Fruit fly (Drosophila melanogaster) whole organism, adult: ENCODE measurements around the gene CG46459.
A peak's percentile ranks its signal among the peaks of the same experiment; 100 is the strongest.

ENCODE experiments used
- CG11617 ChIP-seq: fragments of 200-800 bp; sonication (Bioruptor generic); optimal IDR thresholded peaks from 2 replicates; lab custom pipeline; 2017; ENCODE audit warnings: mild to moderate bottlenecking, missing biosample characterization, missing genetic modification reagents, missing genetic modification characterization
- CG12768 ChIP-seq: fragments of 200-800 bp; sonication (Bioruptor generic); optimal IDR thresholded peaks from 2 replicates; lab custom pipeline; 2017; ENCODE audit warnings: missing biosample characterization, missing genetic modification characterization, mild to moderate bottlenecking, moderate library complexity, missing genetic modification reagents
- CG14711 ChIP-seq: fragments of 200-800 bp; sonication (Bioruptor generic); optimal IDR thresholded peaks from 2 replicates; lab custom pipeline; 2018; ENCODE audit warnings: missing biosample characterization, mild to moderate bottlenecking, missing genetic modification characterization, moderate library complexity
- CG1620 ChIP-seq: fragments of 200-800 bp; sonication (Bioruptor generic); optimal IDR thresholded peaks from 2 replicates; lab custom pipeline; 2016; ENCODE audit warnings: missing biosample characterization, missing genetic modification characterization
- CG33017 ChIP-seq: fragments of 200-800 bp; sonication (Bioruptor generic); optimal IDR thresholded peaks from 2 replicates; lab custom pipeline; 2018; ENCODE audit warnings: missing biosample characterization, mild to moderate bottlenecking, missing genetic modification characterization, moderate library complexity
- CG5204 ChIP-seq: fragments of 200-800 bp; sonication (Bioruptor generic); optimal IDR thresholded peaks from 2 replicates; lab custom pipeline; 2016; ENCODE audit warnings: missing biosample characterization, missing genetic modification characterization
- CG7045 ChIP-seq: fragments of 200-800 bp; sonication (Bioruptor generic); optimal IDR thresholded peaks from 2 replicates; lab custom pipeline; 2017; ENCODE audit warnings: missing biosample characterization, mild to moderate bottlenecking, missing genetic modification characterization
- CG7101 ChIP-seq: fragments of 200-800 bp; sonication (Bioruptor generic); optimal IDR thresholded peaks from 2 replicates; lab custom pipeline; 2018; ENCODE audit warnings: missing biosample characterization, mild to moderate bottlenecking, missing genetic modification characterization, moderate library complexity
- Clk ChIP-seq: fragments of 200-800 bp; sonication (Bioruptor generic); optimal IDR thresholded peaks from 2 replicates; lab custom pipeline; 2017; ENCODE audit warnings: missing biosample characterization, missing genetic modification characterization
- Crg-1 ChIP-seq: fragments of 200-800 bp; sonication (Bioruptor generic); optimal IDR thresholded peaks from 2 replicates; lab custom pipeline; 2016; ENCODE audit warnings: missing biosample characterization, missing genetic modification characterization
- Hr96 ChIP-seq: fragments of 200-800 bp; sonication (Bioruptor generic); optimal IDR thresholded peaks from 2 replicates; lab custom pipeline; 2016; ENCODE audit warnings: missing biosample characterization, missing genetic modification characterization
- Mnt ChIP-seq: fragments of 200-800 bp; sonication (Bioruptor generic); optimal IDR thresholded peaks from 2 replicates; lab custom pipeline; 2016; ENCODE audit warnings: missing biosample characterization, mild to moderate bottlenecking, missing genetic modification characterization
- bab1 ChIP-seq: fragments of 200-800 bp; sonication (Bioruptor generic); optimal IDR thresholded peaks from 3 replicates; lab custom pipeline; 2019; ENCODE audit warnings: missing biosample characterization, mild to moderate bottlenecking, missing genetic modification characterization, moderate library complexity
- cic ChIP-seq: fragments of 200-800 bp; sonication (Bioruptor generic); optimal IDR thresholded peaks from 2 replicates; lab custom pipeline; 2017; ENCODE audit warnings: missing biosample characterization, mild to moderate bottlenecking, missing genetic modification characterization, moderate library complexity
- cnc ChIP-seq, 2 experiments: fragments of >200 bp; optimal IDR thresholded peaks; 2 replicates each; lab custom pipeline; 2017
- kay ChIP-seq: fragments of 200-800 bp; sonication (Bioruptor generic); peaks from one replicate; lab custom pipeline; 2016; ENCODE audit warnings: missing biosample characterization, missing genetic modification characterization, borderline replicate concordance
- ovo ChIP-seq: fragments of 200-800 bp; sonication (Bioruptor generic); optimal IDR thresholded peaks from 2 replicates; lab custom pipeline; 2016; ENCODE audit warnings: missing biosample characterization, missing genetic modification characterization
- pad ChIP-seq: fragments of 200-800 bp; sonication (Bioruptor generic); optimal IDR thresholded peaks from 3 replicates; lab custom pipeline; 2017; ENCODE audit warnings: missing biosample characterization, missing genetic modification characterization, mild to moderate bottlenecking, moderate library complexity, missing genetic modification reagents
- tj ChIP-seq: fragments of 200-800 bp; sonication (Bioruptor generic); optimal IDR thresholded peaks from 3 replicates; lab custom pipeline; 2017; ENCODE audit warnings: missing biosample characterization, mild to moderate bottlenecking, missing genetic modification characterization, moderate library complexity
- toe ChIP-seq: fragments of 200-800 bp; sonication (Bioruptor generic); optimal IDR thresholded peaks from 2 replicates; lab custom pipeline; 2016; ENCODE audit warnings: missing biosample characterization, missing genetic modification characterization

The CG46459 gene

dm6 chr3R:10669950-10670349 lies 26.5 kb upstream of the CG46459 start:
- no peak for TF ChIP-seq Hr96 (GFP tag; lab: Kevin White, UChicago)
- no peak for TF ChIP-seq cic (GFP tag; lab: Kevin White, UChicago)
- TF ChIP-seq CG7101 (tag; lab: Kevin White, UChicago): no peak
- TF ChIP-seq kay (GFP tag; lab: Kevin White, UChicago): no peak
- no peak for TF ChIP-seq CG11617 (GFP tag; lab: Kevin White, UChicago)
- no peak for TF ChIP-seq tj
- no peak for TF ChIP-seq pad (GFP tag; lab: Kevin White, UChicago)
- TF ChIP-seq CG33017 (tag; lab: Kevin White, UChicago): no peak
- TF ChIP-seq toe (GFP tag; lab: Kevin White, UChicago): no peak
- no peak for TF ChIP-seq CG1620 (GFP tag; lab: Kevin White, UChicago)

dm6 chr3R:10672680-10673079 lies 23.8 kb upstream of the CG46459 start:
- no peak for TF ChIP-seq cnc (optimal IDR thresholded peaks at IDR 0.05; lab: Kevin White, UChicago)
- no peak for TF ChIP-seq Mnt (GFP tag; lab: Kevin White, UChicago)
- no peak for TF ChIP-seq CG1620 (GFP tag; lab: Kevin White, UChicago)
- no peak for TF ChIP-seq CG7101 (tag; lab: Kevin White, UChicago)
- no peak for TF ChIP-seq bab1 (GFP tag; lab: Kevin White, UChicago)
- TF ChIP-seq CG7045 (GFP tag; lab: Kevin White, UChicago): no peak
- TF ChIP-seq Clk (GFP tag; lab: Kevin White, UChicago): no peak
- TF ChIP-seq pad (GFP tag; lab: Kevin White, UChicago): no peak
- TF ChIP-seq kay (GFP tag; lab: Kevin White, UChicago): no peak
- no peak for TF ChIP-seq CG33017 (tag; lab: Kevin White, UChicago)
- no peak for TF ChIP-seq Hr96 (GFP tag; lab: Kevin White, UChicago)
- no peak for TF ChIP-seq CG5204
- TF ChIP-seq ovo (GFP tag; lab: Kevin White, UChicago): no peak
- no peak for TF ChIP-seq cic (GFP tag; lab: Kevin White, UChicago)
- no peak for TF ChIP-seq CG14711 (tag; lab: Kevin White, UChicago)
- no peak for TF ChIP-seq CG11617 (GFP tag; lab: Kevin White, UChicago)
- no peak for TF ChIP-seq CG12768 (GFP tag; lab: Kevin White, UChicago)

- TF ChIP-seq pad (GFP tag; lab: Kevin White, UChicago) (no peak), bab1 (GFP tag; lab: Kevin White, UChicago) (no peak), CG1620 (GFP tag; lab: Kevin White, UChicago) (no peak), CG5204 (no peak), Mnt (GFP tag; lab: Kevin White, UChicago) (no peak), CG11617 (GFP tag; lab: Kevin White, UChicago) (no peak), Crg-1 (GFP tag; lab: Kevin White, UChicago) (no peak)
Observed at dm6 chr3R:10673571-10673970, 22.9 kb upstream of the CG46459 start.

- TF ChIP-seq Crg-1 (GFP tag; lab: Kevin White, UChicago) (peak; percentile 25), CG1620 (GFP tag; lab: Kevin White, UChicago) (peak; percentile 43), CG33017 (tag; lab: Kevin White, UChicago) (no peak), CG14711 (tag; lab: Kevin White, UChicago) (peak; percentile 20), bab1 (GFP tag; lab: Kevin White, UChicago) (peak; percentile 56), cic (GFP tag; lab: Kevin White, UChicago) (no peak)
Observed at dm6 chr3R:10675101-10675500, 21.3 kb upstream of the CG46459 start.

- no peak for TF ChIP-seq toe (GFP tag; lab: Kevin White, UChicago)
- TF ChIP-seq Hr96 (GFP tag; lab: Kevin White, UChicago): no peak
- TF ChIP-seq CG7101 (tag; lab: Kevin White, UChicago): no peak
- peak; percentile 37 for TF ChIP-seq CG12768 (GFP tag; lab: Kevin White, UChicago)
- peak; percentile 70 for TF ChIP-seq kay (GFP tag; lab: Kevin White, UChicago)
- no peak for TF ChIP-seq Crg-1 (GFP tag; lab: Kevin White, UChicago)
- TF ChIP-seq cic (GFP tag; lab: Kevin White, UChicago): peak; percentile 63
- no peak for TF ChIP-seq tj
- TF ChIP-seq ovo (GFP tag; lab: Kevin White, UChicago): no peak
- TF ChIP-seq bab1 (GFP tag; lab: Kevin White, UChicago): no peak
- no peak for TF ChIP-seq Clk (GFP tag; lab: Kevin White, UChicago)
- no peak for TF ChIP-seq Mnt (GFP tag; lab: Kevin White, UChicago)
- TF ChIP-seq CG7045 (GFP tag; lab: Kevin White, UChicago): no peak
- peak; percentile 32 for TF ChIP-seq CG33017 (tag; lab: Kevin White, UChicago)
- no peak for TF ChIP-seq CG5204
- no peak for TF ChIP-seq CG14711 (tag; lab: Kevin White, UChicago)
- TF ChIP-seq CG11617 (GFP tag; lab: Kevin White, UChicago): no peak
- no peak for TF ChIP-seq cnc (optimal IDR thresholded peaks at IDR 0.05; lab: Kevin White, UChicago)
- TF ChIP-seq pad (GFP tag; lab: Kevin White, UChicago): peak; percentile 54
- TF ChIP-seq CG1620 (GFP tag; lab: Kevin White, UChicago): no peak
Observed at dm6 chr3R:10677245-10677902, 19.1 kb upstream of the CG46459 start, which contains the start of gene CG6465. TSS of gene CG6465 (minus strand) at chr3R:10677251.
